Fruit fly (Drosophila melanogaster) whole organism, pupa: ENCODE measurements around the gene Gk2.
A peak's percentile ranks its signal among the peaks of the same experiment; 100 is the strongest.

Experiments
- CG10348 ChIP-seq: fragments of 200-800 bp; sonication (Bioruptor generic); IDR thresholded peaks from 2 replicates; pipeline ENCODE4 v1.3.6; 2022; ENCODE audit warnings: missing biosample characterization, missing genetic modification characterization
- CG12605 ChIP-seq: fragments of 200-800 bp; sonication (Bioruptor generic); IDR thresholded peaks from 2 replicates; pipeline ENCODE4 v1.3.6; 2022; ENCODE audit warnings: missing biosample characterization, missing genetic modification characterization
- CG13204 ChIP-seq: fragments of 200-800 bp; sonication (Bioruptor generic); optimal IDR thresholded peaks from 2 replicates; lab custom pipeline; 2018; ENCODE audit warnings: missing biosample characterization, mild to moderate bottlenecking, missing genetic modification characterization, moderate library complexity
- CG14655 ChIP-seq: fragments of 200-800 bp; sonication (Bioruptor generic); optimal IDR thresholded peaks from 3 replicates; lab custom pipeline; 2017; ENCODE audit warnings: mild to moderate bottlenecking, missing biosample characterization, missing genetic modification reagents, missing genetic modification characterization
- CG15710 ChIP-seq: fragments of 200-800 bp; sonication (Bioruptor generic); optimal IDR thresholded peaks from 2 replicates; lab custom pipeline; 2018; ENCODE audit warnings: missing biosample characterization, mild to moderate bottlenecking, missing genetic modification characterization, moderate library complexity
- CG17806 ChIP-seq: fragments of 200-800 bp; sonication (Bioruptor generic); optimal IDR thresholded peaks from 2 replicates; lab custom pipeline; 2018; ENCODE audit warnings: missing biosample characterization, mild to moderate bottlenecking, missing genetic modification characterization, moderate library complexity
- CG32121 ChIP-seq: fragments of 200-800 bp; sonication (Bioruptor generic); IDR thresholded peaks from 2 replicates; pipeline ENCODE4 v1.3.6; 2022; ENCODE audit warnings: missing biosample characterization, missing genetic modification characterization
- CG34367 ChIP-seq: fragments of 200-800 bp; sonication (Bioruptor generic); optimal IDR thresholded peaks from 2 replicates; lab custom pipeline; 2018; ENCODE audit warnings: missing biosample characterization, mild to moderate bottlenecking, missing genetic modification characterization
- CG4496 ChIP-seq: fragments of 200-800 bp; sonication (Bioruptor generic); IDR thresholded peaks from 3 replicates; pipeline ENCODE4 v1.3.6; 2022; ENCODE audit warnings: missing biosample characterization, missing genetic modification characterization
- CG8159 ChIP-seq: fragments of 200-800 bp; sonication (Bioruptor generic); optimal IDR thresholded peaks from 3 replicates; lab custom pipeline; 2018; ENCODE audit warnings: missing biosample characterization, mild to moderate bottlenecking, missing genetic modification characterization, moderate library complexity
- CG8301 ChIP-seq: fragments of 200-800 bp; sonication (Bioruptor generic); optimal IDR thresholded peaks from 2 replicates; lab custom pipeline; 2018; ENCODE audit warnings: missing biosample characterization, mild to moderate bottlenecking, missing genetic modification characterization
- CG9948 ChIP-seq: fragments of 200-800 bp; sonication (Bioruptor generic); optimal IDR thresholded peaks from 2 replicates; lab custom pipeline; 2018; ENCODE audit warnings: missing biosample characterization, mild to moderate bottlenecking, missing genetic modification characterization, moderate library complexity
- D1 ChIP-seq: fragments of 200-800 bp; sonication (Bioruptor generic); optimal IDR thresholded peaks from 2 replicates; lab custom pipeline; 2018; ENCODE audit warnings: missing biosample characterization, mild to moderate bottlenecking, missing genetic modification characterization, moderate library complexity
- EcR ChIP-seq: fragments of 200-800 bp; sonication (Bioruptor generic); optimal IDR thresholded peaks from 3 replicates; lab custom pipeline; 2019; ENCODE audit warnings: missing biosample characterization, missing genetic modification characterization, mild to moderate bottlenecking, moderate library complexity, missing genetic modification reagents
- Ets98B ChIP-seq: fragments of 200-800 bp; sonication (Bioruptor generic); IDR thresholded peaks from 2 replicates; pipeline ENCODE4 v1.3.6; 2022; ENCODE audit warnings: missing biosample characterization, missing genetic modification characterization
- Pif1A ChIP-seq: fragments of 200-800 bp; sonication (Bioruptor generic); optimal IDR thresholded peaks from 3 replicates; lab custom pipeline; 2016; ENCODE audit warnings: missing biosample characterization, missing genetic modification characterization
- Pif1B ChIP-seq: fragments of 200-800 bp; sonication (Bioruptor generic); optimal IDR thresholded peaks from 3 replicates; lab custom pipeline; 2016; ENCODE audit warnings: missing biosample characterization, missing genetic modification characterization
- Snoo ChIP-seq: fragments of 200-800 bp; sonication (Bioruptor generic); optimal IDR thresholded peaks from 3 replicates; lab custom pipeline; 2017; ENCODE audit warnings: missing biosample characterization, mild to moderate bottlenecking, missing genetic modification characterization, inconsistent platforms
- fd96Ca ChIP-seq: fragments of 200-800 bp; sonication (Bioruptor generic); IDR thresholded peaks from 3 replicates; pipeline ENCODE4 v1.3.6; 2022; ENCODE audit warnings: missing biosample characterization, missing genetic modification characterization
- gl ChIP-seq: fragments of 200-800 bp; sonication (Bioruptor generic); optimal IDR thresholded peaks from 2 replicates; lab custom pipeline; 2018; ENCODE audit warnings: missing biosample characterization, mild to moderate bottlenecking, missing genetic modification characterization
- rn ChIP-seq: fragments of 200-800 bp; sonication (Bioruptor generic); IDR thresholded peaks from 2 replicates; pipeline ENCODE4 v1.3.6; 2022; ENCODE audit warnings: missing biosample characterization, missing genetic modification characterization

The Gk2 gene

dm6 chr3L:1741655-1742551, 3.7 kb downstream of the Gk2 start:
- TF ChIP-seq gl (tag; lab: Kevin White, UChicago) (no peak), CG32121 (no peak), EcR (GFP tag; lab: Kevin White, UChicago) (no peak), fd96Ca (no peak), CG9948 (tag; lab: Kevin White, UChicago) (no peak), CG13204 (GFP tag; lab: Kevin White, UChicago) (no peak), CG12605 (GFP tag; lab: Robert Waterston, UW) (no peak), CG14655 (GFP tag; lab: Kevin White, UChicago) (no peak), rn (GFP tag; lab: Robert Waterston, UW) (no peak), Pif1B (no peak), CG8159 (tag; lab: Kevin White, UChicago) (no peak), CG4496 (GFP tag; lab: Robert Waterston, UW) (no peak), Pif1A (GFP tag; lab: Kevin White, UChicago) (no peak), D1 (tag; lab: Kevin White, UChicago) (no peak), CG17806 (tag; lab: Kevin White, UChicago) (no peak), Ets98B (GFP tag; lab: Robert Waterston, UW) (no peak), CG10348 (GFP tag; lab: Robert Waterston, UW) (no peak), Snoo (tag; lab: Kevin White, UChicago) (no peak), CG15710 (tag; lab: Kevin White, UChicago) (no peak)

- no peak for TF ChIP-seq CG4496 (GFP tag; lab: Robert Waterston, UW)
- TF ChIP-seq CG34367 = no peak
- no peak for TF ChIP-seq gl (tag; lab: Kevin White, UChicago)
- TF ChIP-seq CG10348 (GFP tag; lab: Robert Waterston, UW) = no peak
- no peak for TF ChIP-seq CG8159 (tag; lab: Kevin White, UChicago)
- no peak for TF ChIP-seq CG17806 (tag; lab: Kevin White, UChicago)
- TF ChIP-seq EcR (GFP tag; lab: Kevin White, UChicago) = peak; percentile 43
- no peak for TF ChIP-seq CG12605 (GFP tag; lab: Robert Waterston, UW)
- no peak for TF ChIP-seq Pif1A (GFP tag; lab: Kevin White, UChicago)
- no peak for TF ChIP-seq CG14655 (GFP tag; lab: Kevin White, UChicago)
- peak; percentile 44 for TF ChIP-seq CG13204 (GFP tag; lab: Kevin White, UChicago)
- TF ChIP-seq Snoo (tag; lab: Kevin White, UChicago) = no peak
- no peak for TF ChIP-seq Pif1B
- TF ChIP-seq fd96Ca = no peak
Observed at dm6 chr3L:1742552-1743097, 4.4 kb downstream of the Gk2 start.

- TF ChIP-seq Snoo (tag; lab: Kevin White, UChicago) (no peak), CG13204 (GFP tag; lab: Kevin White, UChicago) (no peak), CG8301 (no peak), Ets98B (GFP tag; lab: Robert Waterston, UW) (no peak), Pif1A (GFP tag; lab: Kevin White, UChicago) (no peak), EcR (GFP tag; lab: Kevin White, UChicago) (no peak), Pif1B (no peak), CG32121 (no peak), D1 (tag; lab: Kevin White, UChicago) (no peak), CG17806 (tag; lab: Kevin White, UChicago) (no peak), CG10348 (GFP tag; lab: Robert Waterston, UW) (no peak), CG12605 (GFP tag; lab: Robert Waterston, UW) (no peak), CG34367 (no peak), fd96Ca (no peak), CG4496 (GFP tag; lab: Robert Waterston, UW) (no peak), gl (tag; lab: Kevin White, UChicago) (no peak), CG8159 (tag; lab: Kevin White, UChicago) (no peak), rn (GFP tag; lab: Robert Waterston, UW) (no peak), CG9948 (tag; lab: Kevin White, UChicago) (no peak)
Observed at dm6 chr3L:1745432-1745831, 7.2 kb downstream of the Gk2 start.

- TF ChIP-seq CG9948 (tag; lab: Kevin White, UChicago) (peak; percentile 100), CG34367 (peak; percentile 99), CG17806 (tag; lab: Kevin White, UChicago) (peak; percentile 100), CG12605 (GFP tag; lab: Robert Waterston, UW) (peak; percentile 99), Pif1A (GFP tag; lab: Kevin White, UChicago) (peak; percentile 100), gl (tag; lab: Kevin White, UChicago) (peak; percentile 99), CG10348 (GFP tag; lab: Robert Waterston, UW) (peak; percentile 98), EcR (GFP tag; lab: Kevin White, UChicago) (peak; percentile 69), CG15710 (tag; lab: Kevin White, UChicago) (peak; percentile 99), CG8301 (peak; percentile 100), Snoo (tag; lab: Kevin White, UChicago) (peak; percentile 100), CG4496 (GFP tag; lab: Robert Waterston, UW) (peak; percentile 100), rn (GFP tag; lab: Robert Waterston, UW) (peak; percentile 99), Ets98B (GFP tag; lab: Robert Waterston, UW) (peak; percentile 99), CG8159 (tag; lab: Kevin White, UChicago) (peak; percentile 100), CG32121 (peak; percentile 100), Pif1B (peak; percentile 100), CG14655 (GFP tag; lab: Kevin White, UChicago) (peak; percentile 100), fd96Ca (peak; percentile 100), CG13204 (GFP tag; lab: Kevin White, UChicago) (peak; percentile 97), D1 (tag; lab: Kevin White, UChicago) (no peak)
Observed at dm6 chr3L:1746338-1747199, 8.4 kb downstream of the Gk2 start, which contains the start of gene CG13921. TSS of gene CG13921 (plus strand) at chr3L:1746907.
